Worm (Caenorhabditis elegans): ENCODE results near the gene F44E2.9.

F44E2.9 gene

DNA sequence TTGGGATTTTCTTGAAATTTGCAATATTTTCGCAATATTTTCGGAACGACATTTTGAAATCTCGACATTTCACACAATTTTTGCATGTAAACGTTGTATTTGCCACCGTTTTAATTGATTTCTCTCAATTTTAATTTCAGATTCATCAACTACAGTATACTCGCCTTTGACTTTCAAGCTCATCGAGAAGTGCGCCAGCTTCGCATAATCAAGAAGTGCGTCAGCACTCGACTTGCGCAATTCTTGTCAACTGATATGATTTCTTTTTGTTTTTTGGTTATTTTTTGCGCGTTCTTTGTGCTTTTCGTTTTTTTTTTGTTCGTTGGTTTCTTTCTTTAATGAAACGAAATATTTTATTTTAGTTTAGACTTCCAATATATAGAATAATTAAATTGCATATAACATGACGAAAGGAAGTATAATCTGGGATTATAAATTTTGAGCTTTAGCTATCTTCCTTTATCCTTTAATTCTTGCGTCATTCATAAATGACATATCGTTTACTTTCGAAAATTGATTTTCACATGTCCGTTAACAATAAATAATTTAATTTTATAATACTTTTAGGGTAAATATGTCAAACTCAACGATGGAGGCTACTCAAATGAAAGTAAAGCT is 37.0 kb upstream of the F44E2.9 start, which contains the start of gene famh-136 (continued):
- peak; percentile 79 for TF ChIP-seq nhr-48 (tag; optimal IDR thresholded peaks at IDR 0.05)
- no peak for TF ChIP-seq zip-11 (GFP tag; IDR thresholded peaks at IDR 0.05)
- peak; percentile 74 for TF ChIP-seq F10B5.3 (tag; optimal IDR thresholded peaks at IDR 0.05)
- no peak for TF ChIP-seq nhr-111 (GFP tag; optimal IDR thresholded peaks at IDR 0.05)
- TF ChIP-seq spr-3 (GFP tag; optimal IDR thresholded peaks at IDR 0.05), result peak; percentile 38
- peak in 1 of 2 experiments; percentile 99 for TF ChIP-seq unc-62 (GFP tag; optimal IDR thresholded peaks at IDR 0.05 in 1 of 2)
- TF ChIP-seq unc-62 (tag; optimal IDR thresholded peaks at IDR 0.05), result no peak
- TF ChIP-seq gei-8 (GFP tag; optimal IDR thresholded peaks at IDR 0.05), result no peak
- TF ChIP-seq jun-1 (tag; optimal IDR thresholded peaks at IDR 0.05), result no peak
- TF ChIP-seq mes-2 (tag; optimal IDR thresholded peaks at IDR 0.05; ENCODE audit: poor library complexity, severe bottlenecking), result peak; percentile 85
- TF ChIP-seq pqm-1 (tag; optimal IDR thresholded peaks at IDR 0.05), result peak; percentile 65
- 0 out of 2 replicates have a peak, but pooled peaks have one; percentile 56 for TF ChIP-seq saeg-2 (GFP tag; IDR thresholded peaks at IDR 0.05)
- no peak for TF ChIP-seq Y75B8A.6 (GFP tag; IDR thresholded peaks at IDR 0.05)
- TF ChIP-seq Y105C5A.15 (GFP tag; IDR thresholded peaks at IDR 0.05), result no peak
- peak; percentile 65 for TF ChIP-seq nhr-6 (tag; optimal IDR thresholded peaks at IDR 0.05)
- TF ChIP-seq ceh-32 (tag; optimal IDR thresholded peaks at IDR 0.05; ENCODE audit: poor library complexity), result no peak
- peak; percentile 85 for TF ChIP-seq dpl-1 (GFP tag; optimal IDR thresholded peaks at IDR 0.05)
- no peak for TF ChIP-seq aha-1 (tag)
- 0 out of 2 replicates have a peak, but pooled peaks have one; percentile 52 for TF ChIP-seq ceh-20 (GFP tag; IDR thresholded peaks at IDR 0.05)
- TF ChIP-seq snpc-4 (tag; optimal IDR thresholded peaks at IDR 0.05), result no peak
- TF ChIP-seq daf-19 (GFP tag; conservative IDR thresholded peaks at IDR 0.05), result no peak
- no peak for TF ChIP-seq vab-7 (GFP tag; IDR thresholded peaks at IDR 0.05)
- TF ChIP-seq lin-15B (tag; optimal IDR thresholded peaks at IDR 0.05), result no peak
- peak; percentile 86 for TF ChIP-seq rbr-2 (tag; optimal IDR thresholded peaks at IDR 0.05)
- TF ChIP-seq ztf-11 (tag; optimal IDR thresholded peaks at IDR 0.05), result no peak
- no peak for TF ChIP-seq egl-27 (tag; optimal IDR thresholded peaks at IDR 0.05)
- no peak for TF ChIP-seq tag-97 (GFP tag; IDR thresholded peaks at IDR 0.05)
- peak; percentile 35 for TF ChIP-seq fos-1 (tag; optimal IDR thresholded peaks at IDR 0.05)
- TF ChIP-seq hmg-1.1 (GFP tag; IDR thresholded peaks at IDR 0.05), result peak; percentile 79
- peak; percentile 43 for TF ChIP-seq unc-130 (GFP tag; optimal IDR thresholded peaks at IDR 0.05)
- TF ChIP-seq hlh-30 (tag; optimal IDR thresholded peaks at IDR 0.05; ENCODE audit: insufficient read depth), result peak; percentile 80
- TF ChIP-seq F37D6.2 (tag; optimal IDR thresholded peaks at IDR 0.05), result peak; percentile 72
- no peak for TF ChIP-seq ZK337.2 (GFP tag; IDR thresholded peaks at IDR 0.05)
- TF ChIP-seq F26F4.8 (GFP tag; conservative IDR thresholded peaks at IDR 0.05), result no peak
- peak; percentile 37 for TF ChIP-seq fkh-10 (GFP tag; optimal IDR thresholded peaks at IDR 0.05)
- no peak for TF ChIP-seq egl-43 (GFP tag; IDR thresholded peaks at IDR 0.05)
- TF ChIP-seq lsy-2 (tag; optimal IDR thresholded peaks at IDR 0.05), result peak; percentile 27 to 95
- no peak for TF ChIP-seq set-16 (GFP tag; IDR thresholded peaks at IDR 0.05)
- no peak for TF ChIP-seq zag-1 (tag; optimal IDR thresholded peaks at IDR 0.05)
- TF ChIP-seq Y48G9A.11 (GFP tag; IDR thresholded peaks at IDR 0.05), result no peak
- TF ChIP-seq dmd-8 (GFP tag; IDR thresholded peaks at IDR 0.05), result no peak
- no peak for TF ChIP-seq cey-2 (tag; optimal IDR thresholded peaks at IDR 0.05; ENCODE audit: borderline replicate concordance, insufficient read depth)
- no peak for TF ChIP-seq lin-39 (tag; optimal IDR thresholded peaks at IDR 0.05)
- TF ChIP-seq ceh-62 (tag; optimal IDR thresholded peaks at IDR 0.05), result no peak
- peak; percentile 91 for TF ChIP-seq dmd-6 (GFP tag; IDR thresholded peaks at IDR 0.05)
- TF ChIP-seq zfp-3 (GFP tag; conservative IDR thresholded peaks at IDR 0.05), result peak; percentile 66; the same call in 1 of the 2 replicates
- peak; percentile 82 for TF ChIP-seq arid-1 (GFP tag; conservative IDR thresholded peaks at IDR 0.05)
- no peak for TF ChIP-seq lir-3 (tag; optimal IDR thresholded peaks at IDR 0.05)
- no peak for TF ChIP-seq snpc-1.2 (GFP tag; IDR thresholded peaks at IDR 0.05)
- TF ChIP-seq attf-4 (tag; optimal IDR thresholded peaks at IDR 0.05), result no peak
- TF ChIP-seq zip-2 (tag; optimal IDR thresholded peaks at IDR 0.05), result peak; percentile 52
